Fruit fly (Drosophila melanogaster) whole organism, pupa: Measurements from ENCODE around the gene CG11076.
A peak's percentile ranks its signal among the peaks of the same experiment; 100 is the strongest.

Source experiments
- CG10348 ChIP-seq: fragments of 200-800 bp; sonication (Bioruptor generic); IDR thresholded peaks from 2 replicates; pipeline ENCODE4 v1.3.6; 2022; ENCODE audit warnings: missing biosample characterization, missing genetic modification characterization
- CG12605 ChIP-seq: fragments of 200-800 bp; sonication (Bioruptor generic); IDR thresholded peaks from 2 replicates; pipeline ENCODE4 v1.3.6; 2022; ENCODE audit warnings: missing biosample characterization, missing genetic modification characterization
- CG13204 ChIP-seq: fragments of 200-800 bp; sonication (Bioruptor generic); optimal IDR thresholded peaks from 2 replicates; lab custom pipeline; 2018; ENCODE audit warnings: missing biosample characterization, mild to moderate bottlenecking, missing genetic modification characterization, moderate library complexity
- CG14655 ChIP-seq: fragments of 200-800 bp; sonication (Bioruptor generic); optimal IDR thresholded peaks from 3 replicates; lab custom pipeline; 2017; ENCODE audit warnings: mild to moderate bottlenecking, missing biosample characterization, missing genetic modification reagents, missing genetic modification characterization
- CG15710 ChIP-seq: fragments of 200-800 bp; sonication (Bioruptor generic); optimal IDR thresholded peaks from 2 replicates; lab custom pipeline; 2018; ENCODE audit warnings: missing biosample characterization, mild to moderate bottlenecking, missing genetic modification characterization, moderate library complexity
- CG17806 ChIP-seq: fragments of 200-800 bp; sonication (Bioruptor generic); optimal IDR thresholded peaks from 2 replicates; lab custom pipeline; 2018; ENCODE audit warnings: missing biosample characterization, mild to moderate bottlenecking, missing genetic modification characterization, moderate library complexity
- CG32121 ChIP-seq: fragments of 200-800 bp; sonication (Bioruptor generic); IDR thresholded peaks from 2 replicates; pipeline ENCODE4 v1.3.6; 2022; ENCODE audit warnings: missing biosample characterization, missing genetic modification characterization
- CG34367 ChIP-seq: fragments of 200-800 bp; sonication (Bioruptor generic); optimal IDR thresholded peaks from 2 replicates; lab custom pipeline; 2018; ENCODE audit warnings: missing biosample characterization, mild to moderate bottlenecking, missing genetic modification characterization
- CG4496 ChIP-seq: fragments of 200-800 bp; sonication (Bioruptor generic); IDR thresholded peaks from 3 replicates; pipeline ENCODE4 v1.3.6; 2022; ENCODE audit warnings: missing biosample characterization, missing genetic modification characterization
- CG8159 ChIP-seq: fragments of 200-800 bp; sonication (Bioruptor generic); optimal IDR thresholded peaks from 3 replicates; lab custom pipeline; 2018; ENCODE audit warnings: missing biosample characterization, mild to moderate bottlenecking, missing genetic modification characterization, moderate library complexity
- CG8301 ChIP-seq: fragments of 200-800 bp; sonication (Bioruptor generic); optimal IDR thresholded peaks from 2 replicates; lab custom pipeline; 2018; ENCODE audit warnings: missing biosample characterization, mild to moderate bottlenecking, missing genetic modification characterization
- CG9948 ChIP-seq: fragments of 200-800 bp; sonication (Bioruptor generic); optimal IDR thresholded peaks from 2 replicates; lab custom pipeline; 2018; ENCODE audit warnings: missing biosample characterization, mild to moderate bottlenecking, missing genetic modification characterization, moderate library complexity
- D1 ChIP-seq: fragments of 200-800 bp; sonication (Bioruptor generic); optimal IDR thresholded peaks from 2 replicates; lab custom pipeline; 2018; ENCODE audit warnings: missing biosample characterization, mild to moderate bottlenecking, missing genetic modification characterization, moderate library complexity
- EcR ChIP-seq: fragments of 200-800 bp; sonication (Bioruptor generic); optimal IDR thresholded peaks from 3 replicates; lab custom pipeline; 2019; ENCODE audit warnings: missing biosample characterization, missing genetic modification characterization, mild to moderate bottlenecking, moderate library complexity, missing genetic modification reagents
- Ets98B ChIP-seq: fragments of 200-800 bp; sonication (Bioruptor generic); IDR thresholded peaks from 2 replicates; pipeline ENCODE4 v1.3.6; 2022; ENCODE audit warnings: missing biosample characterization, missing genetic modification characterization
- Pif1A ChIP-seq: fragments of 200-800 bp; sonication (Bioruptor generic); optimal IDR thresholded peaks from 3 replicates; lab custom pipeline; 2016; ENCODE audit warnings: missing biosample characterization, missing genetic modification characterization
- Pif1B ChIP-seq: fragments of 200-800 bp; sonication (Bioruptor generic); optimal IDR thresholded peaks from 3 replicates; lab custom pipeline; 2016; ENCODE audit warnings: missing biosample characterization, missing genetic modification characterization
- Snoo ChIP-seq: fragments of 200-800 bp; sonication (Bioruptor generic); optimal IDR thresholded peaks from 3 replicates; lab custom pipeline; 2017; ENCODE audit warnings: missing biosample characterization, mild to moderate bottlenecking, missing genetic modification characterization, inconsistent platforms
- fd96Ca ChIP-seq: fragments of 200-800 bp; sonication (Bioruptor generic); IDR thresholded peaks from 3 replicates; pipeline ENCODE4 v1.3.6; 2022; ENCODE audit warnings: missing biosample characterization, missing genetic modification characterization
- gl ChIP-seq: fragments of 200-800 bp; sonication (Bioruptor generic); optimal IDR thresholded peaks from 2 replicates; lab custom pipeline; 2018; ENCODE audit warnings: missing biosample characterization, mild to moderate bottlenecking, missing genetic modification characterization
- rn ChIP-seq: fragments of 200-800 bp; sonication (Bioruptor generic); IDR thresholded peaks from 2 replicates; pipeline ENCODE4 v1.3.6; 2022; ENCODE audit warnings: missing biosample characterization, missing genetic modification characterization

CG11076 gene

dm6 chr4:995958-996357 is 35.6 kb downstream of the CG11076 start:
- TF ChIP-seq CG8159 (tag; lab: Kevin White, UChicago) (no peak), CG4496 (no peak), CG8301 (no peak), CG15710 (no peak), D1 (tag; lab: Kevin White, UChicago) (no peak), CG10348 (no peak), gl (tag; lab: Kevin White, UChicago) (no peak), CG14655 (GFP tag; lab: Kevin White, UChicago) (no peak), CG34367 (tag; lab: Kevin White, UChicago) (no peak), CG17806 (tag; lab: Kevin White, UChicago) (no peak), EcR (GFP tag; lab: Kevin White, UChicago) (no peak), Pif1A (no peak), Ets98B (GFP tag; lab: Robert Waterston, UW) (no peak), CG13204 (GFP tag; lab: Kevin White, UChicago) (no peak), Pif1B (GFP tag; lab: Kevin White, UChicago) (no peak), CG9948 (tag; lab: Kevin White, UChicago) (no peak), rn (GFP tag; lab: Robert Waterston, UW) (no peak), fd96Ca (GFP tag; lab: Robert Waterston, UW) (no peak)

dm6 chr4:989058-989770 is 42.3 kb downstream of the CG11076 start, which contains the start of gene toy:
TSS of gene toy (plus strand) at chr4:989725.
- peak; percentile 83 for TF ChIP-seq D1 (tag; lab: Kevin White, UChicago)
- no peak for TF ChIP-seq CG34367 (tag; lab: Kevin White, UChicago)
- no peak for TF ChIP-seq CG14655 (GFP tag; lab: Kevin White, UChicago)
- no peak for TF ChIP-seq rn (GFP tag; lab: Robert Waterston, UW)
- no peak for TF ChIP-seq CG12605 (GFP tag; lab: Robert Waterston, UW)
- TF ChIP-seq EcR (GFP tag; lab: Kevin White, UChicago), result no peak
- no peak for TF ChIP-seq CG4496
- TF ChIP-seq, all 21 proteins: peak for 1

- TF ChIP-seq CG8301 (no peak), Ets98B (GFP tag; lab: Robert Waterston, UW) (no peak), D1 (tag; lab: Kevin White, UChicago) (no peak), CG13204 (GFP tag; lab: Kevin White, UChicago) (no peak), CG15710 (no peak), CG14655 (GFP tag; lab: Kevin White, UChicago) (no peak), CG4496 (no peak)
These were observed 43.2 kb downstream of the CG11076 start for dm6 chr4:988379-988778.

dm6 chr4:984755-985154 is 46.8 kb downstream of the CG11076 start:
- TF ChIP-seq D1 (tag; lab: Kevin White, UChicago) (no peak), Pif1A (no peak), CG8301 (no peak), CG32121 (no peak), CG4496 (no peak), CG17806 (tag; lab: Kevin White, UChicago) (no peak), CG12605 (GFP tag; lab: Robert Waterston, UW) (no peak), CG13204 (GFP tag; lab: Kevin White, UChicago) (no peak), rn (GFP tag; lab: Robert Waterston, UW) (no peak), EcR (GFP tag; lab: Kevin White, UChicago) (no peak), CG15710 (no peak), Snoo (no peak), gl (tag; lab: Kevin White, UChicago) (no peak), Ets98B (GFP tag; lab: Robert Waterston, UW) (no peak), CG34367 (tag; lab: Kevin White, UChicago) (no peak)

- TF ChIP-seq Ets98B (GFP tag; lab: Robert Waterston, UW) (no peak), Pif1A (peak; percentile 14)
These were observed 48.7 kb downstream of the CG11076 start for dm6 chr4:982791-983407.

- TF ChIP-seq rn (GFP tag; lab: Robert Waterston, UW) (no peak), gl (tag; lab: Kevin White, UChicago) (no peak), CG9948 (tag; lab: Kevin White, UChicago) (no peak), CG12605 (GFP tag; lab: Robert Waterston, UW) (no peak), EcR (GFP tag; lab: Kevin White, UChicago) (no peak), CG10348 (no peak), Ets98B (GFP tag; lab: Robert Waterston, UW) (no peak), CG4496 (no peak)
These were observed 50.4 kb downstream of the CG11076 start for dm6 chr4:981157-981556.

dm6 chr4:980475-980856 is 51.1 kb downstream of the CG11076 start:
- TF ChIP-seq CG12605 (GFP tag; lab: Robert Waterston, UW) (no peak), D1 (tag; lab: Kevin White, UChicago) (peak; percentile 53)
- TF ChIP-seq, all 21 proteins: peak for 1
